Worm (Caenorhabditis elegans) whole organism, late embryonic: ENCODE data around the gene T25B9.6.
"Not testable (repeated sequence)": the region's sequence is repeated elsewhere in the genome, so short reads cannot be mapped to it uniquely, and the experiment has no call there.

Experiments
- Y22D7AL.16 ChIP-seq: sonication (generic microtip); optimal IDR thresholded peaks from 2 replicates; lab custom pipeline; 2016; ENCODE audit warnings: missing genetic modification characterization, missing compliant biosample characterization
- ceh-14 ChIP-seq: sonication (generic microtip); optimal IDR thresholded peaks from 2 replicates; lab custom pipeline; 2016; ENCODE audit warnings: missing genotype, missing genetic modification characterization, missing compliant biosample characterization
- ceh-30 ChIP-seq: fragments of 150-350 bp; optimal IDR thresholded peaks from 2 replicates; lab custom pipeline; 2014; ENCODE audit warnings: missing biosample characterization, missing genetic modification characterization
- ceh-31 ChIP-seq: sonication (generic microtip); optimal IDR thresholded peaks from 2 replicates; lab custom pipeline; 2016; ENCODE audit warnings: missing genetic modification characterization, missing compliant biosample characterization
- dve-1 ChIP-seq: sonication (generic microtip); optimal IDR thresholded peaks from 2 replicates; lab custom pipeline; 2017; ENCODE audit warnings: antibody characterized with exemption, mild to moderate bottlenecking, missing genetic modification characterization, missing compliant biosample characterization
- elt-4 ChIP-seq: sonication (generic microtip); optimal IDR thresholded peaks from 2 replicates; lab custom pipeline; 2016; ENCODE audit warnings: missing genetic modification characterization, missing compliant biosample characterization
- nhr-11 ChIP-seq: fragments of 150-350 bp; optimal IDR thresholded peaks from 2 replicates; lab custom pipeline; 2014; ENCODE audit warnings: missing biosample characterization, missing genetic modification characterization
- pag-3 ChIP-seq: sonication (generic microtip); optimal IDR thresholded peaks from 2 replicates; lab custom pipeline; 2016; ENCODE audit warnings: missing compliant biosample characterization, missing genetic modification characterization, borderline replicate concordance
- zip-5 ChIP-seq: sonication (generic microtip); optimal IDR thresholded peaks from 2 replicates; lab custom pipeline; 2016; ENCODE audit warnings: missing genetic modification characterization, missing compliant biosample characterization

DNA sequence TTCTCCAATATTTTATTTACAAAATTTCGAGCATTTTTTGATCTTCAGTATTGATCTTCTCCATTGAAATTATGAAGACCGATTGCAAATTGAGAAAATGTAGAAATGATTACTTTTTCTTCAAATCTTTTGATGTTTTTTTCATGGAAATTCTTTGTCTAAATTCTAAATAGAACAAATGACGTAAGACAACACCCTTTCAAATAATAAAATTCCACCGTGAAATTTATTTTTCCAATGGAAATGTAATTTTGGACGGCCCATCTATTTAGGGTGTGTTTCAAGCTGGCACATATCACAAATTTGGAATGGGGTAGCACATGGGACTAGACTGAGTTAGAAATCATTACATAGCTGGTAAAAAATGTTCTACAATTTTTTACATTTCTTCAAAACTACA, 6.2 kb upstream of the T25B9.6 start, which contains the start of gene T25B9.2:
- not testable (repeated sequence) for TF ChIP-seq ceh-31 (tag; lab: Kevin White, UChicago); ceh-14 (tag; lab: Kevin White, UChicago); pag-3 (tag; lab: Kevin White, UChicago); ceh-30; nhr-11 (tag; lab: Kevin White, UChicago); dve-1 (tag; lab: Kevin White, UChicago); zip-5 (tag; lab: Kevin White, UChicago); Y22D7AL.16 (tag; lab: Kevin White, UChicago); elt-4 (tag; lab: Kevin White, UChicago)
